Fruit fly (Drosophila melanogaster) whole organism, embryonic: ENCODE data around the gene bsf.
A peak's percentile ranks its signal among the peaks of the same experiment; 100 is the strongest.

Experiments
- Antp ChIP-seq: fragments of 200-800 bp; sonication (Bioruptor generic); optimal IDR thresholded peaks from 3 replicates; lab custom pipeline; 2016; ENCODE audit warnings: missing biosample characterization, missing genetic modification characterization
- Bgb ChIP-seq: fragments of 200-800 bp; sonication (Bioruptor generic); IDR thresholded peaks from 2 replicates; pipeline ENCODE4 v1.3.6; 2022; ENCODE audit warnings: missing biosample characterization, missing genetic modification characterization; ENCODE audit not compliant: partially characterized antibody
- CG10267 ChIP-seq: fragments of 200-800 bp; sonication (Bioruptor generic); optimal IDR thresholded peaks from 2 replicates; lab custom pipeline; 2018; ENCODE audit warnings: missing biosample characterization, mild to moderate bottlenecking, missing genetic modification characterization, moderate library complexity
- CG10321 ChIP-seq: fragments of 200-800 bp; sonication (Bioruptor generic); IDR thresholded peaks from 2 replicates; pipeline ENCODE4 v1.3.6; 2022; ENCODE audit warnings: missing biosample characterization, missing genetic modification characterization
- CG11247 ChIP-seq: fragments of 200-800 bp; sonication (Bioruptor generic); IDR thresholded peaks from 2 replicates; pipeline ENCODE4 v1.3.6; 2022; ENCODE audit warnings: missing biosample characterization, missing genetic modification characterization
- CG12299 ChIP-seq: fragments of 200-800 bp; sonication (Bioruptor generic); optimal IDR thresholded peaks from 2 replicates; lab custom pipeline; 2018; ENCODE audit warnings: missing biosample characterization, mild to moderate bottlenecking, missing genetic modification characterization
- CG12391 ChIP-seq: fragments of 200-800 bp; sonication (Bioruptor generic); optimal IDR thresholded peaks from 3 replicates; lab custom pipeline; 2018; ENCODE audit warnings: missing biosample characterization, mild to moderate bottlenecking, missing genetic modification characterization, moderate library complexity
- CG13775 ChIP-seq: fragments of 200-800 bp; sonication (Bioruptor generic); optimal IDR thresholded peaks from 3 replicates; lab custom pipeline; 2017; ENCODE audit warnings: missing biosample characterization, mild to moderate bottlenecking, missing genetic modification characterization
- CG13894 ChIP-seq: fragments of 200-800 bp; sonication (Bioruptor generic); optimal IDR thresholded peaks from 3 replicates; lab custom pipeline; 2018; ENCODE audit warnings: missing biosample characterization, mild to moderate bottlenecking, missing genetic modification characterization, moderate library complexity
- CG15696 ChIP-seq: fragments of 200-800 bp; sonication (Bioruptor generic); optimal IDR thresholded peaks from 2 replicates; lab custom pipeline; 2019; ENCODE audit warnings: missing biosample characterization, mild to moderate bottlenecking, missing genetic modification characterization, moderate library complexity
- CG1647 ChIP-seq: fragments of 200-800 bp; sonication (Bioruptor generic); optimal IDR thresholded peaks from 3 replicates; lab custom pipeline; 2016; ENCODE audit warnings: missing biosample characterization, missing genetic modification characterization
- CG17912 ChIP-seq: fragments of 200-800 bp; sonication (Bioruptor generic); optimal IDR thresholded peaks from 2 replicates; lab custom pipeline; 2018; ENCODE audit warnings: missing biosample characterization, mild to moderate bottlenecking, missing genetic modification characterization
- CG3163 ChIP-seq: fragments of 200-800 bp; sonication (Bioruptor generic); optimal IDR thresholded peaks from 3 replicates; lab custom pipeline; 2016; ENCODE audit warnings: missing biosample characterization, missing genetic modification characterization
- CG32772 ChIP-seq: fragments of 200-800 bp; sonication (Bioruptor generic); IDR thresholded peaks from 2 replicates; pipeline ENCODE4 v1.3.6; 2022; ENCODE audit warnings: missing biosample characterization, missing genetic modification characterization
- CG33213 ChIP-seq: fragments of 200-800 bp; sonication (Bioruptor generic); optimal IDR thresholded peaks from 3 replicates; lab custom pipeline; 2016; ENCODE audit warnings: missing biosample characterization, missing genetic modification characterization
- CG34422 ChIP-seq: fragments of 200-800 bp; sonication (Bioruptor generic); IDR thresholded peaks from 3 replicates; pipeline ENCODE4 v1.3.6; 2022; ENCODE audit warnings: missing biosample characterization, missing genetic modification characterization
- CG42726 ChIP-seq: fragments of 200-800 bp; sonication (Bioruptor generic); IDR thresholded peaks from 2 replicates; pipeline ENCODE4 v1.3.6; 2022; ENCODE audit warnings: missing biosample characterization, missing genetic modification characterization; ENCODE audit not compliant: partially characterized antibody
- CG4617 ChIP-seq: fragments of 200-800 bp; sonication (Bioruptor generic); optimal IDR thresholded peaks from 3 replicates; lab custom pipeline; 2016; ENCODE audit warnings: missing biosample characterization, missing genetic modification characterization, borderline replicate concordance
- CG6654 ChIP-seq: fragments of 200-800 bp; sonication (Bioruptor generic); optimal IDR thresholded peaks from 2 replicates; lab custom pipeline; 2017; ENCODE audit warnings: missing biosample characterization, mild to moderate bottlenecking, missing genetic modification characterization
- CG6791 ChIP-seq: fragments of 200-800 bp; sonication (Bioruptor generic); IDR thresholded peaks from 3 replicates; pipeline ENCODE4 v1.3.6; 2022; ENCODE audit warnings: missing biosample characterization, missing genetic modification characterization; ENCODE audit not compliant: partially characterized antibody
- CG7786 ChIP-seq: fragments of 200-800 bp; sonication (Bioruptor generic); optimal IDR thresholded peaks from 2 replicates; lab custom pipeline; 2016; ENCODE audit warnings: missing biosample characterization, missing genetic modification characterization
- CG8290 ChIP-seq, 3 experiments: fragments of 200-800 bp; sonication (Bioruptor generic); optimal IDR thresholded peaks; 2 replicates each; lab custom pipeline; 2016 to 2019; ENCODE audit warnings: missing biosample characterization in 3 of 3, missing genetic modification characterization in 3 of 3, mild to moderate bottlenecking in 2 of 3, moderate library complexity in 1 of 3
- CoRest ChIP-seq: fragments of 200-800 bp; sonication (Bioruptor generic); optimal IDR thresholded peaks from 3 replicates; lab custom pipeline; 2018; ENCODE audit warnings: missing biosample characterization, mild to moderate bottlenecking, missing genetic modification characterization, moderate library complexity
- Deaf1 ChIP-seq: fragments of 200-800 bp; optimal IDR thresholded peaks from 3 replicates; lab custom pipeline; 2019; ENCODE audit warnings: missing biosample characterization, mild to moderate bottlenecking, missing genetic modification characterization, moderate library complexity
- Dip2 ChIP-seq: fragments of 200-800 bp; sonication (Bioruptor generic); IDR thresholded peaks from 2 replicates; pipeline ENCODE4 v1.3.6; 2022; ENCODE audit warnings: missing biosample characterization, missing genetic modification characterization
- E2f2 ChIP-seq: fragments of 200-800 bp; sonication (Bioruptor generic); IDR thresholded peaks from 2 replicates; pipeline ENCODE4 v1.3.6; 2022; ENCODE audit warnings: missing biosample characterization, missing genetic modification characterization
- Hand ChIP-seq: fragments of 200-800 bp; sonication (Bioruptor generic); optimal IDR thresholded peaks from 2 replicates; lab custom pipeline; 2017; ENCODE audit warnings: mild to moderate bottlenecking, missing biosample characterization, missing genetic modification reagents, missing genetic modification characterization
- Meics ChIP-seq: fragments of 200-800 bp; sonication (Bioruptor generic); optimal IDR thresholded peaks from 2 replicates; lab custom pipeline; 2017; ENCODE audit warnings: missing biosample characterization, mild to moderate bottlenecking, missing genetic modification characterization
- Optix ChIP-seq: fragments of 200-800 bp; sonication (Bioruptor generic); IDR thresholded peaks from 3 replicates; pipeline ENCODE4 v1.3.6; 2022; ENCODE audit warnings: missing biosample characterization, missing genetic modification characterization
- Scr ChIP-seq: fragments of 200-800 bp; sonication (Bioruptor generic); IDR thresholded peaks from 2 replicates; pipeline ENCODE4 v1.3.6; 2022; ENCODE audit warnings: missing biosample characterization, missing genetic modification characterization; ENCODE audit not compliant: partially characterized antibody
- Sox100B ChIP-seq: fragments of 200-800 bp; sonication (Bioruptor generic); optimal IDR thresholded peaks from 3 replicates; lab custom pipeline; 2018; ENCODE audit warnings: missing biosample characterization, mild to moderate bottlenecking, missing genetic modification characterization
- Sry-δ ChIP-seq: fragments of 200-800 bp; sonication (Bioruptor generic); optimal IDR thresholded peaks from 2 replicates; lab custom pipeline; 2016; ENCODE audit warnings: missing biosample characterization, missing genetic modification characterization
- al ChIP-seq: fragments of 200-800 bp; sonication (Bioruptor generic); IDR thresholded peaks from 2 replicates; pipeline ENCODE4 v1.3.6; 2022; ENCODE audit warnings: missing biosample characterization, missing genetic modification characterization
- chif ChIP-seq, 2 experiments: fragments of 200-800 bp; sonication (Bioruptor generic); optimal IDR thresholded peaks; 3 replicates each; lab custom pipeline; 2016; ENCODE audit warnings: missing biosample characterization in 2 of 2, missing genetic modification characterization in 2 of 2
- crc ChIP-seq: fragments of 200-800 bp; sonication (Bioruptor generic); optimal IDR thresholded peaks from 2 replicates; lab custom pipeline; 2016; ENCODE audit warnings: missing biosample characterization, missing genetic modification characterization
- fd96Cb ChIP-seq: fragments of 200-800 bp; sonication (Bioruptor generic); optimal IDR thresholded peaks from 2 replicates; lab custom pipeline; 2018; ENCODE audit warnings: missing biosample characterization, mild to moderate bottlenecking, missing genetic modification characterization, moderate library complexity
- gt ChIP-seq: fragments of 200-800 bp; sonication (Bioruptor generic); IDR thresholded peaks from 2 replicates; pipeline ENCODE4 v1.3.6; 2022; ENCODE audit warnings: missing biosample characterization, missing genetic modification characterization
- jumu ChIP-seq: fragments of 200-800 bp; sonication (Bioruptor generic); optimal IDR thresholded peaks from 3 replicates; lab custom pipeline; 2016; ENCODE audit warnings: missing biosample characterization, missing genetic modification characterization
- lov ChIP-seq, 2 experiments: fragments of 200-800 bp in 1 of 2; fragments of >200 bp in 1 of 2; sonication (Bioruptor generic) in 1 of 2; IDR thresholded peaks in 1 of 2; optimal IDR thresholded peaks in 1 of 2; 2 replicates in 1 of 2; 3 replicates in 1 of 2; pipeline versions ENCODE4 v1.3.6 to Lab custom; 2017 to 2022; ENCODE audit warnings: missing biosample characterization in 1 of 2, missing genetic modification characterization in 1 of 2
- mirr ChIP-seq: fragments of 200-800 bp; sonication (Bioruptor generic); optimal IDR thresholded peaks from 3 replicates; lab custom pipeline; 2018; ENCODE audit warnings: missing biosample characterization, mild to moderate bottlenecking, missing genetic modification characterization
- pfk ChIP-seq: fragments of 200-800 bp; sonication (Bioruptor generic); optimal IDR thresholded peaks from 2 replicates; lab custom pipeline; 2018; ENCODE audit warnings: missing biosample characterization, mild to moderate bottlenecking, missing genetic modification characterization, moderate library complexity
- pzg ChIP-seq: fragments of 200-800 bp; sonication (Bioruptor generic); optimal IDR thresholded peaks from 3 replicates; lab custom pipeline; 2018; ENCODE audit warnings: missing biosample characterization, mild to moderate bottlenecking, missing genetic modification characterization, moderate library complexity
- rib ChIP-seq: fragments of 200-800 bp; sonication (Bioruptor generic); IDR thresholded peaks from 2 replicates; pipeline ENCODE4 v1.3.6; 2022; ENCODE audit warnings: missing biosample characterization, missing genetic modification characterization
- slou ChIP-seq: fragments of 200-800 bp; sonication (Bioruptor generic); optimal IDR thresholded peaks from 3 replicates; lab custom pipeline; 2016; ENCODE audit warnings: missing biosample characterization, missing genetic modification characterization
- twi ChIP-seq: fragments of 200-800 bp; optimal IDR thresholded peaks from 2 replicates; lab custom pipeline; 2019; ENCODE audit warnings: missing biosample characterization, mild to moderate bottlenecking, missing genetic modification characterization, moderate library complexity
- unc-4 ChIP-seq: fragments of 200-800 bp; sonication (Bioruptor generic); IDR thresholded peaks from 2 replicates; pipeline ENCODE4 v1.3.6; 2022; ENCODE audit warnings: missing biosample characterization, missing genetic modification characterization; ENCODE audit not compliant: partially characterized antibody
- vvl ChIP-seq: fragments of 200-800 bp; sonication (Bioruptor generic); IDR thresholded peaks from 2 replicates; pipeline ENCODE4 v1.3.6; 2022; ENCODE audit warnings: missing biosample characterization, missing genetic modification characterization
- wdn ChIP-seq: fragments of 200-800 bp; sonication (Bioruptor generic); IDR thresholded peaks from 2 replicates; pipeline ENCODE4 v1.3.6; 2022; ENCODE audit warnings: missing biosample characterization, missing genetic modification characterization
- wor ChIP-seq: fragments of 200-800 bp; sonication (Bioruptor generic); IDR thresholded peaks from 2 replicates; pipeline ENCODE4 v1.3.6; 2022; ENCODE audit warnings: missing biosample characterization, missing genetic modification characterization
- zfh2 ChIP-seq: fragments of 200-800 bp; sonication (Bioruptor generic); optimal IDR thresholded peaks from 2 replicates; lab custom pipeline; 2016; ENCODE audit warnings: missing biosample characterization, missing genetic modification characterization

The bsf gene

dm6 chr2L:18503760-18504159, 49.4 kb upstream of the bsf start, which contains the start of gene kon (continued):
- TF ChIP-seq CG8290 (GFP tag; optimal IDR thresholded peaks at IDR 0.05; lab: Kevin White, UChicago) (no peak), CG8290 (tag; optimal IDR thresholded peaks at IDR 0.05; lab: Kevin White, UChicago) (peak in 1 of 2 experiments; percentile 32), CG17912 (no peak), twi (tag; lab: Kevin White, UChicago) (peak; percentile 1), Sox100B (GFP tag; lab: Kevin White, UChicago) (no peak), fd96Cb (tag; lab: Kevin White, UChicago) (no peak), slou (GFP tag; lab: Kevin White, UChicago) (no peak), CG32772 (GFP tag; lab: Robert Waterston, UW) (no peak), CG6654 (GFP tag; lab: Kevin White, UChicago) (no peak), Optix (GFP tag; lab: Robert Waterston, UW) (0 out of 3 replicates have a peak, but pooled peaks have one; percentile 36), lov (optimal IDR thresholded peaks at IDR 0.05; lab: Kevin White, UChicago) (no peak), lov (GFP tag; IDR thresholded peaks at IDR 0.05; lab: Robert Waterston, UW) (no peak), jumu (GFP tag; lab: Kevin White, UChicago) (no peak), CG10321 (no peak), CoRest (tag; lab: Kevin White, UChicago) (no peak), crc (GFP tag; lab: Kevin White, UChicago) (no peak), CG10267 (tag; lab: Kevin White, UChicago) (no peak), CG42726 (0 out of 2 replicates have a peak, but pooled peaks have one; percentile 31), unc-4 (no peak), rib (GFP tag; lab: Robert Waterston, UW) (peak; percentile 49; the same call in 1 of the 2 replicates), CG6791 (GFP tag; lab: Robert Waterston, UW) (peak; percentile 61; the same call in 2 of the 3 replicates), Hand (GFP tag; lab: Kevin White, UChicago) (no peak), Sry-δ (GFP tag; lab: Kevin White, UChicago) (no peak), CG1647 (no peak), chif (GFP tag; optimal IDR thresholded peaks at IDR 0.05; lab: Kevin White, UChicago) (no peak), Bgb (GFP tag; lab: Robert Waterston, UW) (peak; percentile 15; the same call in 1 of the 2 replicates), zfh2 (GFP tag; lab: Kevin White, UChicago) (no peak), pzg (GFP tag; lab: Kevin White, UChicago) (no peak), Meics (GFP tag; lab: Kevin White, UChicago) (no peak), CG34422 (peak; percentile 45; the same call in 1 of the 3 replicates), CG7786 (no peak), CG33213 (GFP tag; lab: Kevin White, UChicago) (no peak), CG11247 (GFP tag; lab: Robert Waterston, UW) (0 out of 2 replicates have a peak, but pooled peaks have one; percentile 16), wor (GFP tag; lab: Robert Waterston, UW) (no peak), CG12299 (tag; lab: Kevin White, UChicago) (no peak), gt (GFP tag; lab: Robert Waterston, UW) (no peak), pfk (GFP tag; lab: Kevin White, UChicago) (no peak), al (GFP tag; lab: Robert Waterston, UW) (no peak), vvl (GFP tag; lab: Robert Waterston, UW) (peak; percentile 36; the same call in 1 of the 2 replicates), CG13894 (tag; lab: Kevin White, UChicago) (no peak), mirr (no peak), CG4617 (GFP tag; lab: Kevin White, UChicago) (no peak), Scr (peak; percentile 18; the same call in 1 of the 2 replicates), wdn (GFP tag; lab: Robert Waterston, UW) (no peak), CG3163 (GFP tag; lab: Kevin White, UChicago) (no peak), CG13775 (GFP tag; lab: Kevin White, UChicago) (no peak), CG12391 (tag; lab: Kevin White, UChicago) (no peak), Antp (GFP tag; lab: Kevin White, UChicago) (no peak), Dip2 (GFP tag; lab: Robert Waterston, UW) (no peak), Deaf1 (tag; lab: Kevin White, UChicago) (peak; percentile 89), E2f2 (GFP tag; lab: Robert Waterston, UW) (no peak), CG15696 (no peak)
